Worm (Caenorhabditis elegans) whole organism, L4 larva: ENCODE results near the gene cah-3.
A peak's percentile ranks its signal among the peaks of the same experiment; 100 is the strongest.
"Not testable (repeated sequence)": the region's sequence is repeated elsewhere in the genome, so short reads cannot be mapped to it uniquely, and the experiment has no call there.

ENCODE experiments used
- F44E2.7 ChIP-seq: fragments of 200-800 bp; sonication (Bioruptor generic); IDR thresholded peaks from 2 replicates; pipeline ENCODE4 v2.1.2; 2022; ENCODE audit warnings: missing genetic modification characterization, missing compliant biosample characterization
- R02D3.7 ChIP-seq: fragments of 150-350 bp; sonication (generic microtip); optimal IDR thresholded peaks from 3 replicates; lab custom pipeline; 2014; ENCODE audit warnings: missing biosample characterization, missing genetic modification characterization
- T20F7.1 ChIP-seq: fragments of 200-800 bp; sonication (Bioruptor generic); optimal IDR thresholded peaks from 2 replicates; lab custom pipeline; 2018; ENCODE audit warnings: mild to moderate bottlenecking, missing genetic modification characterization, missing compliant biosample characterization
- Y105C5A.15 ChIP-seq: fragments of 200-800 bp; sonication (Bioruptor generic); IDR thresholded peaks from 2 replicates; pipeline ENCODE4 v1.3.6; 2022; ENCODE audit warnings: missing genetic modification characterization, missing compliant biosample characterization
- ZK337.2 ChIP-seq: fragments of 200-800 bp; sonication (Bioruptor generic); IDR thresholded peaks from 2 replicates; pipeline ENCODE4 v1.3.6; 2022; ENCODE audit warnings: missing genetic modification reagents, missing genetic modification characterization, missing compliant biosample characterization
- aly-2 ChIP-seq: sonication (generic microtip); optimal IDR thresholded peaks from 2 replicates; lab custom pipeline; 2018; ENCODE audit warnings: missing biosample characterization, missing genetic modification characterization
- attf-4 ChIP-seq: sonication (generic microtip); optimal IDR thresholded peaks from 3 replicates; lab custom pipeline; 2017; ENCODE audit warnings: missing biosample characterization, missing genetic modification characterization
- ceh-20 ChIP-seq: fragments of 200-800 bp; sonication (Bioruptor generic); IDR thresholded peaks from 2 replicates; pipeline ENCODE4 v1.3.6; 2022; ENCODE audit warnings: missing genetic modification reagents, missing genetic modification characterization, missing compliant biosample characterization
- ceh-44 ChIP-seq: fragments of 200-800 bp; sonication (Bioruptor generic); IDR thresholded peaks from 2 replicates; pipeline ENCODE4 v1.3.6; 2022; ENCODE audit warnings: missing genetic modification reagents, missing genetic modification characterization, missing compliant biosample characterization
- daf-12 ChIP-seq: fragments of 150-350 bp; optimal IDR thresholded peaks from 2 replicates; lab custom pipeline; 2014; ENCODE audit warnings: missing biosample characterization, missing genetic modification reagents, missing genetic modification characterization
- daf-16 ChIP-seq, 3 experiments: sonication (generic microtip); optimal IDR thresholded peaks; 2 replicates each; lab custom pipeline; 2016 to 2017; ENCODE audit warnings: missing genetic modification characterization in 3 of 3, missing genetic modification reagents in 3 of 3, mild to moderate bottlenecking in 2 of 3, missing compliant biosample characterization in 2 of 3, missing biosample characterization in 1 of 3, moderate library complexity in 1 of 3
- daf-19 ChIP-seq: fragments of 200-800 bp; sonication (Bioruptor generic); conservative IDR thresholded peaks from 2 replicates; pipeline ENCODE4 v1.3.6; 2022; ENCODE audit warnings: missing genetic modification characterization, missing compliant biosample characterization
- dmd-6 ChIP-seq: fragments of 200-800 bp; sonication (Bioruptor generic); IDR thresholded peaks from 2 replicates; pipeline ENCODE4 v1.3.6; 2022; ENCODE audit warnings: missing genetic modification reagents, missing genetic modification characterization, missing compliant biosample characterization
- dve-1 ChIP-seq: sonication (generic microtip); optimal IDR thresholded peaks from 2 replicates; lab custom pipeline; 2017; ENCODE audit warnings: antibody characterized with exemption, mild to moderate bottlenecking, missing genetic modification characterization, missing compliant biosample characterization; ENCODE audit not compliant: insufficient read depth
- egl-27 ChIP-seq: sonication (generic microtip); optimal IDR thresholded peaks from 3 replicates; lab custom pipeline; 2017; ENCODE audit warnings: missing biosample characterization, missing genetic modification reagents, missing genetic modification characterization
- hif-1 ChIP-seq, 2 experiments: sonication (generic microtip); optimal IDR thresholded peaks; 2 replicates each; lab custom pipeline; 2016 to 2017; ENCODE audit warnings: missing compliant biosample characterization in 2 of 2, missing genetic modification characterization in 2 of 2, missing genetic modification reagents in 2 of 2, missing genotype in 2 of 2, mild to moderate bottlenecking in 1 of 2
- hlh-11 ChIP-seq: fragments of 200-800 bp; sonication (Bioruptor generic); optimal IDR thresholded peaks from 2 replicates; lab custom pipeline; 2018; ENCODE audit warnings: mild to moderate bottlenecking, missing genetic modification characterization, missing compliant biosample characterization
- hlh-30 ChIP-seq: sonication (generic microtip); optimal IDR thresholded peaks from 2 replicates; lab custom pipeline; 2017; ENCODE audit warnings: antibody characterized with exemption, mild to moderate bottlenecking, missing genetic modification characterization, missing compliant biosample characterization; ENCODE audit not compliant: insufficient read depth
- lin-1 ChIP-seq: fragments of 200-800 bp; sonication (Bioruptor generic); IDR thresholded peaks from 2 replicates; pipeline ENCODE4 v1.3.6; 2022; ENCODE audit warnings: missing genetic modification reagents, missing genetic modification characterization, missing compliant biosample characterization
- lin-29 ChIP-seq: fragments of 200-800 bp; sonication (Bioruptor generic); IDR thresholded peaks from 2 replicates; pipeline ENCODE4 v1.3.6; 2022; ENCODE audit warnings: missing genetic modification reagents, missing genetic modification characterization, missing compliant biosample characterization
- lir-3 ChIP-seq: sonication (generic microtip); optimal IDR thresholded peaks from 2 replicates; lab custom pipeline; 2016; ENCODE audit warnings: mild to moderate bottlenecking, missing genetic modification characterization, missing compliant biosample characterization
- madf-5 ChIP-seq, 2 experiments: fragments of 200-800 bp; sonication (Bioruptor generic); IDR thresholded peaks; 2 replicates each; pipeline ENCODE4 v1.3.6; 2022; ENCODE audit warnings: missing compliant biosample characterization in 2 of 2, missing genetic modification characterization in 2 of 2
- mep-1 ChIP-seq: fragments of 150-350 bp; sonication (generic microtip); optimal IDR thresholded peaks from 3 replicates; lab custom pipeline; 2014; ENCODE audit warnings: missing biosample characterization, missing genetic modification characterization
- mes-2 ChIP-seq: sonication (generic microtip); optimal IDR thresholded peaks from 2 replicates; lab custom pipeline; 2016; ENCODE audit warnings: missing genotype, mild to moderate bottlenecking, missing genetic modification characterization, missing compliant biosample characterization; ENCODE audit not compliant: poor library complexity, severe bottlenecking
- mxl-2 ChIP-seq: fragments of 200-800 bp; sonication (Bioruptor generic); conservative IDR thresholded peaks from 2 replicates; pipeline ENCODE4 v1.3.6; 2022; ENCODE audit warnings: missing genetic modification reagents, missing genetic modification characterization, missing compliant biosample characterization
- nhr-10 ChIP-seq: fragments of 150-350 bp; optimal IDR thresholded peaks from 2 replicates; lab custom pipeline; 2014; ENCODE audit warnings: missing biosample characterization, missing genetic modification characterization
- nhr-102 ChIP-seq: sonication (generic microtip); optimal IDR thresholded peaks from 2 replicates; lab custom pipeline; 2016; ENCODE audit warnings: mild to moderate bottlenecking, missing genetic modification characterization, moderate library complexity, missing compliant biosample characterization
- nhr-11 ChIP-seq: fragments of 150-350 bp; optimal IDR thresholded peaks from 2 replicates; lab custom pipeline; 2014; ENCODE audit warnings: missing biosample characterization, missing genetic modification characterization
- nhr-237 ChIP-seq: sonication (generic microtip); optimal IDR thresholded peaks from 2 replicates; lab custom pipeline; 2017; ENCODE audit warnings: missing biosample characterization, missing genetic modification characterization
- nhr-41 ChIP-seq: fragments of 200-800 bp; sonication (Bioruptor generic); IDR thresholded peaks from 2 replicates; pipeline ENCODE4 v1.3.6; 2022; ENCODE audit warnings: missing genetic modification reagents, missing genetic modification characterization, missing compliant biosample characterization
- nhr-42 ChIP-seq: fragments of 200-800 bp; sonication (Bioruptor generic); IDR thresholded peaks from 2 replicates; pipeline ENCODE4 v1.3.6; 2022; ENCODE audit warnings: missing genetic modification characterization, missing compliant biosample characterization
- nhr-6 ChIP-seq: fragments of 150-350 bp; optimal IDR thresholded peaks from 2 replicates; lab custom pipeline; 2014; ENCODE audit warnings: missing biosample characterization, missing genetic modification characterization
- pha-4 ChIP-seq, 2 experiments: fragments of 150-350 bp in 1 of 2; fragments of 200-800 bp in 1 of 2; sonication (Bioruptor generic) in 1 of 2; IDR thresholded peaks in 1 of 2; optimal IDR thresholded peaks in 1 of 2; 2 replicates each; pipeline versions ENCODE4 v1.3.6 to Lab custom; 2014 to 2022; ENCODE audit warnings: missing genetic modification characterization in 2 of 2, missing genetic modification reagents in 2 of 2, missing biosample characterization in 1 of 2, missing compliant biosample characterization in 1 of 2
- php-3 ChIP-seq: fragments of 200-800 bp; sonication (Bioruptor generic); IDR thresholded peaks from 2 replicates; pipeline ENCODE4 v1.3.6; 2022; ENCODE audit warnings: missing genetic modification reagents, missing genetic modification characterization, missing compliant biosample characterization
- pqm-1 ChIP-seq: sonication (generic microtip); optimal IDR thresholded peaks from 2 replicates; lab custom pipeline; 2017; ENCODE audit warnings: missing biosample characterization, missing genetic modification characterization
- rbr-2 ChIP-seq: sonication (generic microtip); optimal IDR thresholded peaks from 2 replicates; lab custom pipeline; 2016; ENCODE audit warnings: missing genotype, missing genetic modification characterization, missing compliant biosample characterization
- set-16 ChIP-seq: fragments of 200-800 bp; sonication (Bioruptor generic); IDR thresholded peaks from 2 replicates; pipeline ENCODE4 v1.3.6; 2022; ENCODE audit warnings: missing genetic modification reagents, missing genetic modification characterization, missing compliant biosample characterization
- snpc-4 ChIP-seq: fragments of 150-350 bp; optimal IDR thresholded peaks from 2 replicates; lab custom pipeline; 2014; ENCODE audit warnings: missing biosample characterization, missing genetic modification characterization
- spr-3 ChIP-seq: fragments of 200-800 bp; sonication (Bioruptor generic); optimal IDR thresholded peaks from 2 replicates; lab custom pipeline; 2018; ENCODE audit warnings: mild to moderate bottlenecking, missing genetic modification characterization, missing compliant biosample characterization
- tag-97 ChIP-seq: fragments of 200-800 bp; sonication (Bioruptor generic); IDR thresholded peaks from 2 replicates; pipeline ENCODE4 v1.3.6; 2022; ENCODE audit warnings: missing genetic modification characterization, missing compliant biosample characterization
- tra-1 ChIP-seq: fragments of 200-800 bp; sonication (Bioruptor generic); IDR thresholded peaks from 2 replicates; pipeline ENCODE4 v1.3.6; 2022; ENCODE audit warnings: missing genetic modification reagents, missing genetic modification characterization, missing compliant biosample characterization
- zfp-2 ChIP-seq: sonication (generic microtip); optimal IDR thresholded peaks from 2 replicates; lab custom pipeline; 2016; ENCODE audit warnings: mild to moderate bottlenecking, missing genetic modification characterization, missing compliant biosample characterization

The cah-3 gene

ce11 chrX:16523827-16524226 lies 36.5 kb downstream of the cah-3 start:
- TF ChIP-seq pha-4 (GFP tag; IDR thresholded peaks at IDR 0.05; lab: Robert Waterston, UW): peak; percentile 15; the same call in 1 of the 2 replicates
- not testable (repeated sequence) for TF ChIP-seq pha-4 (tag; optimal IDR thresholded peaks at IDR 0.05; lab: Kevin White, UChicago)

ce11 chrX:16524310-16524709 lies 37.0 kb downstream of the cah-3 start:
- TF ChIP-seq lin-1 (GFP tag; lab: Robert Waterston, UW): no peak
- TF ChIP-seq madf-5 (GFP tag; IDR thresholded peaks at IDR 0.05; lab: Robert Waterston, UW): no peak
- TF ChIP-seq, all 104 proteins: peak for 0

ce11 chrX:16525632-16526031 lies 38.4 kb downstream of the cah-3 start:
- TF ChIP-seq set-16 (GFP tag; lab: Robert Waterston, UW) (peak; percentile 27; the same call in 1 of the 2 replicates), pqm-1 (tag; lab: Kevin White, UChicago) (no peak), php-3 (GFP tag; lab: Robert Waterston, UW) (no peak), egl-27 (tag; lab: Kevin White, UChicago) (no peak), tra-1 (no peak), daf-19 (GFP tag; lab: Robert Waterston, UW) (no peak), dmd-6 (GFP tag; lab: Robert Waterston, UW) (no peak), daf-12 (no peak), tag-97 (GFP tag; lab: Robert Waterston, UW) (no peak), attf-4 (tag; lab: Kevin White, UChicago) (no peak), hlh-30 (peak; percentile 33), hlh-11 (peak; percentile 55), dve-1 (tag; lab: Kevin White, UChicago) (no peak), lin-29 (GFP tag; lab: Robert Waterston, UW) (no peak), spr-3 (GFP tag; lab: Kevin White, UChicago) (no peak), mes-2 (no peak), nhr-10 (no peak), hif-1 (tag; optimal IDR thresholded peaks at IDR 0.05; lab: Kevin White, UChicago) (no peak), mxl-2 (GFP tag; lab: Robert Waterston, UW) (no peak), T20F7.1 (GFP tag; lab: Kevin White, UChicago) (no peak), nhr-102 (tag; lab: Kevin White, UChicago) (no peak), zfp-2 (tag; lab: Kevin White, UChicago) (no peak), F44E2.7 (GFP tag; lab: Robert Waterston, UW) (no peak), R02D3.7 (tag; lab: Kevin White, UChicago) (no peak), ceh-20 (no peak), daf-16 (GFP tag; optimal IDR thresholded peaks at IDR 0.05; lab: Kevin White, UChicago) (peak in 1 of 2 experiments; percentile 12), daf-16 (tag; optimal IDR thresholded peaks at IDR 0.05; lab: Kevin White, UChicago) (no peak), Y105C5A.15 (GFP tag; lab: Robert Waterston, UW) (no peak), nhr-41 (GFP tag; lab: Robert Waterston, UW) (no peak), nhr-11 (tag; lab: Kevin White, UChicago) (peak; percentile 29), snpc-4 (tag; lab: Kevin White, UChicago) (no peak), nhr-42 (GFP tag; lab: Robert Waterston, UW) (no peak), lir-3 (tag; lab: Kevin White, UChicago) (no peak), ceh-44 (GFP tag; lab: Robert Waterston, UW) (no peak), ZK337.2 (GFP tag; lab: Robert Waterston, UW) (no peak), mep-1 (tag; lab: Kevin White, UChicago) (no peak), nhr-6 (no peak), aly-2 (tag; lab: Kevin White, UChicago) (no peak), rbr-2 (tag; lab: Kevin White, UChicago) (no peak), nhr-237 (tag; lab: Kevin White, UChicago) (no peak)
